Worm (Caenorhabditis elegans) whole organism, midembryonic: ENCODE results near the gene vab-3.
A peak's percentile ranks its signal among the peaks of the same experiment; 100 is the strongest.

ENCODE experiments used
- T22C8.4 ChIP-seq: fragments of 200-800 bp; sonication (Bioruptor generic); IDR thresholded peaks from 2 replicates; pipeline ENCODE4 v1.3.6; 2022; ENCODE audit warnings: missing genetic modification characterization, missing compliant biosample characterization
- cog-1 ChIP-seq: sonication (generic microtip); optimal IDR thresholded peaks from 2 replicates; lab custom pipeline; 2016; ENCODE audit warnings: missing genetic modification characterization, missing compliant biosample characterization
- flt-1 ChIP-seq: fragments of 200-800 bp; sonication (Bioruptor generic); IDR thresholded peaks from 2 replicates; pipeline ENCODE4 v1.3.6; 2022; ENCODE audit warnings: missing genetic modification characterization, missing compliant biosample characterization
- klf-2 ChIP-seq: fragments of 200-800 bp; sonication (Bioruptor generic); conservative IDR thresholded peaks from 2 replicates; pipeline ENCODE4 v1.3.6; 2022; ENCODE audit warnings: missing genetic modification reagents, missing genetic modification characterization, missing compliant biosample characterization
- med-1 ChIP-seq: sonication (generic microtip); optimal IDR thresholded peaks from 2 replicates; lab custom pipeline; 2017; ENCODE audit warnings: missing genetic modification characterization, mild to moderate bottlenecking, missing compliant biosample characterization, antibody characterized with exemption, missing genetic modification reagents; ENCODE audit not compliant: insufficient read depth
- ref-1 ChIP-seq: fragments of 200-800 bp; sonication (Bioruptor generic); conservative IDR thresholded peaks from 2 replicates; pipeline ENCODE4 v1.3.6; 2022; ENCODE audit warnings: missing genetic modification reagents, missing genetic modification characterization, missing compliant biosample characterization
- tab-1 ChIP-seq: fragments of 200-800 bp; sonication (Bioruptor generic); IDR thresholded peaks from 2 replicates; pipeline ENCODE4 v1.3.6; 2022; ENCODE audit warnings: missing genetic modification characterization, missing compliant biosample characterization
- ztf-23 ChIP-seq: fragments of 200-800 bp; sonication (Bioruptor generic); IDR thresholded peaks from 2 replicates; pipeline ENCODE4 v1.3.6; 2022; ENCODE audit warnings: missing genetic modification reagents, missing genetic modification characterization, missing compliant biosample characterization
- ztf-29 ChIP-seq: fragments of 200-800 bp; sonication (Bioruptor generic); IDR thresholded peaks from 2 replicates; pipeline ENCODE4 v1.3.6; 2022; ENCODE audit warnings: missing genetic modification reagents, missing genetic modification characterization, missing compliant biosample characterization

Gene vab-3

ce11 chrX:10514056-10514455, 14.4 kb downstream of the vab-3 start:
- TF ChIP-seq klf-2 (GFP tag; lab: Robert Waterston, UW): no peak
- no peak for TF ChIP-seq flt-1 (GFP tag; lab: Robert Waterston, UW)
- TF ChIP-seq cog-1 (tag; lab: Kevin White, UChicago): no peak
- no peak for TF ChIP-seq med-1 (GFP tag; lab: Kevin White, UChicago)
- no peak for TF ChIP-seq tab-1 (GFP tag; lab: Robert Waterston, UW)
- TF ChIP-seq T22C8.4 (GFP tag; lab: Robert Waterston, UW): no peak
- TF ChIP-seq ztf-23 (GFP tag; lab: Robert Waterston, UW): no peak
- no peak for TF ChIP-seq ztf-29 (GFP tag; lab: Robert Waterston, UW)
- TF ChIP-seq ref-1 (GFP tag; lab: Robert Waterston, UW): no peak

- TF ChIP-seq ztf-29 (GFP tag; lab: Robert Waterston, UW): no peak
- TF ChIP-seq tab-1 (GFP tag; lab: Robert Waterston, UW): no peak
Measured at ce11 chrX:10514834-10515233, 15.1 kb downstream of the vab-3 start.

ce11 chrX:10516549-10516948, 16.9 kb downstream of the vab-3 start:
- no peak for TF ChIP-seq cog-1 (tag; lab: Kevin White, UChicago)
- no peak for TF ChIP-seq klf-2 (GFP tag; lab: Robert Waterston, UW)
- no peak for TF ChIP-seq flt-1 (GFP tag; lab: Robert Waterston, UW)
- TF ChIP-seq tab-1 (GFP tag; lab: Robert Waterston, UW): no peak
- TF ChIP-seq ref-1 (GFP tag; lab: Robert Waterston, UW): no peak
- no peak for TF ChIP-seq T22C8.4 (GFP tag; lab: Robert Waterston, UW)
- TF ChIP-seq ztf-29 (GFP tag; lab: Robert Waterston, UW): no peak
- TF ChIP-seq med-1 (GFP tag; lab: Kevin White, UChicago): no peak

ce11 chrX:10520185-10520584, 20.5 kb downstream of the vab-3 start:
- no peak for TF ChIP-seq ztf-23 (GFP tag; lab: Robert Waterston, UW)
- TF ChIP-seq T22C8.4 (GFP tag; lab: Robert Waterston, UW): no peak
- no peak for TF ChIP-seq cog-1 (tag; lab: Kevin White, UChicago)
- no peak for TF ChIP-seq tab-1 (GFP tag; lab: Robert Waterston, UW)
- no peak for TF ChIP-seq med-1 (GFP tag; lab: Kevin White, UChicago)
- no peak for TF ChIP-seq klf-2 (GFP tag; lab: Robert Waterston, UW)
- TF ChIP-seq ztf-29 (GFP tag; lab: Robert Waterston, UW): no peak
- TF ChIP-seq flt-1 (GFP tag; lab: Robert Waterston, UW): no peak
- TF ChIP-seq ref-1 (GFP tag; lab: Robert Waterston, UW): no peak

- no peak for TF ChIP-seq flt-1 (GFP tag; lab: Robert Waterston, UW)
- no peak for TF ChIP-seq ztf-29 (GFP tag; lab: Robert Waterston, UW)
- TF ChIP-seq klf-2 (GFP tag; lab: Robert Waterston, UW): no peak
- no peak for TF ChIP-seq T22C8.4 (GFP tag; lab: Robert Waterston, UW)
- TF ChIP-seq ztf-23 (GFP tag; lab: Robert Waterston, UW): no peak
- TF ChIP-seq cog-1 (tag; lab: Kevin White, UChicago): no peak
- TF ChIP-seq tab-1 (GFP tag; lab: Robert Waterston, UW): no peak
- TF ChIP-seq ref-1 (GFP tag; lab: Robert Waterston, UW): no peak
- TF ChIP-seq med-1 (GFP tag; lab: Kevin White, UChicago): no peak
Measured at ce11 chrX:10521313-10521712, 21.6 kb downstream of the vab-3 start, which contains the start of gene F14F3.4. Gene F14F3.4, minus strand, starts transcription at chrX:10521413.

ce11 chrX:10524483-10524948, 24.8 kb downstream of the vab-3 start, which contains the start of the genes mboa-7 and git-1:
Gene mboa-7, minus strand, starts transcription at chrX:10524565.
Gene git-1, plus strand, starts transcription at chrX:10524898.
- TF ChIP-seq ztf-23 (GFP tag; lab: Robert Waterston, UW) (0 out of 2 replicates have a peak, but pooled peaks have one; percentile 45), tab-1 (GFP tag; lab: Robert Waterston, UW) (0 out of 2 replicates have a peak, but pooled peaks have one; percentile 71), med-1 (GFP tag; lab: Kevin White, UChicago) (no peak), flt-1 (GFP tag; lab: Robert Waterston, UW) (0 out of 2 replicates have a peak, but pooled peaks have one; percentile 16), klf-2 (GFP tag; lab: Robert Waterston, UW) (no peak), cog-1 (tag; lab: Kevin White, UChicago) (peak; percentile 62), ref-1 (GFP tag; lab: Robert Waterston, UW) (no peak), ztf-29 (GFP tag; lab: Robert Waterston, UW) (no peak), T22C8.4 (GFP tag; lab: Robert Waterston, UW) (no peak)

ce11 chrX:10527414-10527813, 27.7 kb downstream of the vab-3 start:
- TF ChIP-seq ztf-29 (GFP tag; lab: Robert Waterston, UW) (no peak), med-1 (GFP tag; lab: Kevin White, UChicago) (no peak)

- TF ChIP-seq tab-1 (GFP tag; lab: Robert Waterston, UW) (no peak), klf-2 (GFP tag; lab: Robert Waterston, UW) (no peak)
Measured at ce11 chrX:10528993-10529392, 29.3 kb downstream of the vab-3 start, which contains the start of the genes F14F3.5 and slcf-1. Gene F14F3.5, minus strand, starts transcription at chrX:10529226. Gene slcf-1, plus strand, starts transcription at chrX:10529294.

- TF ChIP-seq ref-1 (GFP tag; lab: Robert Waterston, UW): no peak
Measured at ce11 chrX:10532180-10532833, 32.6 kb downstream of the vab-3 start.
